Worm (Caenorhabditis elegans): ENCODE results near the gene sfxn-1.5.

DNA sequence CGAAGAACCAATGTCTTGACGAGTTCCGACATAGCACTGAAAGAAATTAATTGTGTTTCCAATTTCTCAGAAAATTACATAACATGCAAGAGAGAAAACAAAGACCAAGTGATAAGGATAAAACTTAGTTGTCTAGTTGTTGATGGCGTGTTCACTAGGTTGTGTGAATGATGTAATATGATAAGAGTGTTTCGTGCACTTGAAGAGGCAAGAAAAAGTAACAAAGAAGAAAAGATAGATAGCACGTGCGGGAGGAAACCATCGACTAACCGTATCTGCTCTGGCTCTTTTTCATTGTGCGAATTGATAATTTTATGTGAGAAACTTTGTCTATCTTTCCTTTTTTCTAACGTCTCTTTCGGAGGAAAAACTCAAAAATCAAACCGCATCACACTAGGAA lies at the start of gene sfxn-1.5:
- TF ChIP-seq nhr-12 (tag; optimal IDR thresholded peaks at IDR 0.05) (no peak), elt-3 (tag; optimal IDR thresholded peaks at IDR 0.05) (no peak), unc-62 (GFP tag; optimal IDR thresholded peaks at IDR 0.05) (no peak), drap-1 (GFP tag; optimal IDR thresholded peaks at IDR 0.05) (no peak), lsy-2 (tag; optimal IDR thresholded peaks at IDR 0.05) (no peak), unc-39 (tag; optimal IDR thresholded peaks at IDR 0.05) (no peak), unc-120 (tag; optimal IDR thresholded peaks at IDR 0.05; ENCODE audit: poor library complexity, severe bottlenecking) (no peak), ces-1 (GFP tag; optimal IDR thresholded peaks at IDR 0.05) (no peak), zip-8 (tag; optimal IDR thresholded peaks at IDR 0.05) (no peak)

Data from whole organism, mixed stage, embryonic.